Fruit fly (Drosophila melanogaster) whole organism, prepupa: ENCODE measurements around the gene osp.

Source experiments
- CG6163 ChIP-seq: fragments of 200-800 bp; sonication (Bioruptor generic); IDR thresholded peaks from 3 replicates; pipeline ENCODE4 v1.3.6; 2022; ENCODE audit warnings: missing biosample characterization, missing genetic modification characterization
- CG6808 ChIP-seq: fragments of 200-800 bp; sonication (Bioruptor generic); optimal IDR thresholded peaks from 3 replicates; lab custom pipeline; 2017; ENCODE audit warnings: missing biosample characterization, missing genetic modification characterization, mild to moderate bottlenecking, moderate library complexity, missing genetic modification reagents
- CG8119 ChIP-seq: fragments of 200-800 bp; sonication (Bioruptor generic); IDR thresholded peaks from 3 replicates; pipeline ENCODE4 v1.3.6; 2022; ENCODE audit warnings: missing biosample characterization, missing genetic modification characterization
- OdsH ChIP-seq: fragments of 200-800 bp; sonication (Bioruptor generic); optimal IDR thresholded peaks from 3 replicates; lab custom pipeline; 2016; ENCODE audit warnings: missing biosample characterization, missing genetic modification characterization
- Sox14 ChIP-seq: fragments of 200-800 bp; sonication (Bioruptor generic); optimal IDR thresholded peaks from 3 replicates; lab custom pipeline; 2016; ENCODE audit warnings: missing biosample characterization, missing genetic modification characterization

dm6 chr2L:14622182-14622581, 67.0 kb downstream of the osp start:
- TF ChIP-seq CG8119 (GFP tag; lab: Robert Waterston, UW), result peak; percentile 87
- peak; percentile 94 for TF ChIP-seq CG6808 (GFP tag; lab: Kevin White, UChicago)
- peak; percentile 92 for TF ChIP-seq Sox14 (GFP tag; lab: Kevin White, UChicago)
- peak; percentile 94 for TF ChIP-seq OdsH
- TF ChIP-seq CG6163 (GFP tag; lab: Robert Waterston, UW), result peak; percentile 96
